Worm (Caenorhabditis elegans) whole organism, L4/young adult: ENCODE measurements around the gene cam-1.

ENCODE experiments used
- W03F9.2 ChIP-seq: fragments of 150-350 bp; optimal IDR thresholded peaks from 2 replicates; lab custom pipeline; 2014; ENCODE audit warnings: missing biosample characterization, missing genetic modification characterization
- dao-5 ChIP-seq: sonication (generic microtip); optimal IDR thresholded peaks from 2 replicates; lab custom pipeline; 2016; ENCODE audit warnings: missing genotype, missing genetic modification characterization, moderate library complexity, missing compliant biosample characterization

DNA sequence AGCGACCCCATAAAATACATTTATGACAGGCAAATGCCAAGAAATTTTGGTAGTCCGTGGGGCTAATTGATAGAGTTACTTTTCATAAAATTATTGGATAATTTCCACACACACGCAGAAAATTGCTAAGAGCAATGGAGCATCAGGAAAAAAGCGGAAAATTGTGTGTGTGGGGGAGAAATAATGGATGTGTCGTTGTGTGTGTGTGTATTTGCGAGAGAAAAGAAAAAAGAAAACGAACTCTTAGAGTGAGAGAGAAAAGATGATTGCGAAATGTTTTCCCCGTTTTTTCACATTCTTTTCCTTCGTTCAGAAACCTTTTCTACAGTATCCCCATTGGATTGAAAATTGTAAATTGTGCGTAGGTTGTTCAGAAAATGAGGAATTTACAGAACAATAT is 28.5 kb downstream of the cam-1 start:
- TF ChIP-seq W03F9.2 (tag; lab: Kevin White, UChicago), result no peak
- no peak for TF ChIP-seq dao-5 (tag; lab: Kevin White, UChicago)
